Worm (Caenorhabditis elegans): ENCODE results near the gene srx-59.

- TF ChIP-seq nhr-28 (tag; optimal IDR thresholded peaks at IDR 0.05), result no peak
- TF ChIP-seq nhr-76 (tag; optimal IDR thresholded peaks at IDR 0.05), result no peak
- no peak for TF ChIP-seq snpc-4 (tag; optimal IDR thresholded peaks at IDR 0.05)
- no peak for TF ChIP-seq elt-1 (tag; optimal IDR thresholded peaks at IDR 0.05; ENCODE audit: borderline replicate concordance, insufficient read depth)
- no peak for TF ChIP-seq elt-3 (tag; optimal IDR thresholded peaks at IDR 0.05)
- TF ChIP-seq lin-13 (tag; optimal IDR thresholded peaks at IDR 0.05), result no peak
- TF ChIP-seq nhr-237 (tag; optimal IDR thresholded peaks at IDR 0.05), result no peak
Observed at ce11 chrV:6947442-6947841, 24.2 kb upstream of the srx-59 start, which contains the start of gene Y57E12B.4.

All from whole organism, mixed stage, embryonic.